Worm (Caenorhabditis elegans) whole organism, L4/young adult: ENCODE results near the gene nuaf-3.
"Not testable (repeated sequence)": the region's sequence is repeated elsewhere in the genome, so short reads cannot be mapped to it uniquely, and the experiment has no call there.

ENCODE experiments used
- W03F9.2 ChIP-seq: fragments of 150-350 bp; optimal IDR thresholded peaks from 2 replicates; lab custom pipeline; 2014; ENCODE audit warnings: missing biosample characterization, missing genetic modification characterization
- dao-5 ChIP-seq: sonication (generic microtip); optimal IDR thresholded peaks from 2 replicates; lab custom pipeline; 2016; ENCODE audit warnings: missing genotype, missing genetic modification characterization, moderate library complexity, missing compliant biosample characterization
- him-1 ChIP-seq: sonication (generic microtip); optimal IDR thresholded peaks from 2 replicates; lab custom pipeline; 2016; ENCODE audit warnings: missing genotype, missing genetic modification reagents, missing genetic modification characterization, missing compliant biosample characterization

The nuaf-3 gene

DNA sequence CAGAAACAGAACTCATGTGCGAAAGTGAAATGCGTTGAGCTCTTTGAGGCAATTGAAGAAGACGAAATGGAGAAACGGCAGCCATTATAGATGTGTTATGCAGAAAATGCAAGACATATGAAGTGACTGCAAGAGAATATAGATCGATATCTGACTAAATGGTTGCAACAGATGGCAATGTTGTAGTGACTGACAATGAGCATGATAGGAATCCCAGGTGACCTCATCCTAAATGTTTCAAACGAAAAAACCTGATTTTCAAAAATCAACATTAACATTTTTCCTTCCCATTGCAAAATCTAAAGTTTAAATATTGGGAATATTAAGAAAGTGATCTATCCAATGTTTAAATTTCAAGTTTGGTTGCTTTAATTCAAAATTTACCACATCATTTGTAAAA, 23.4 kb upstream of the nuaf-3 start, which contains the start of gene C08F8.15:
C08F8.15 (minus strand) TSS at position 101 of the 400 bp plus-strand sequence.
- no peak for TF ChIP-seq him-1 (tag; lab: Kevin White, UChicago)
- no peak for TF ChIP-seq dao-5 (tag; lab: Kevin White, UChicago)
- no peak for TF ChIP-seq W03F9.2 (tag; lab: Kevin White, UChicago)

DNA sequence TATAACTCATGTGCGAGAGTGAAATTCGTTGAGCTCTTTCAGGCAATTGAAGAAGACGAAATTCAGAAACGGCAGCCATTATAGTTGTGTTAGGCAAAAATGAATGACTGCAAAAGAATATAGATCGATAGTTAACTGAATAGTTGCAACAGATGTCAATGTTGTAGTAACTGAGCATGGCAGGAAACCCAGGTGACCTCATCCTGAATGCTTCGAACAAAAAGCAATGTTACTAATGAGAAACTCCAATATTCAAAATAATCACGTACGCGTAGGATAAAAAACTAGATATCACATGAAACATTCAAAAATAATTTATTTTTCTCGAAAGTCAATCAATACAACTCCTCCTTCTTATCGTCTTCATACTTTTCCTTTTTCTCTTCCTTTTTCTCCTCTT, 21.6 kb upstream of the nuaf-3 start, which contains the start of gene fbxb-9:
fbxb-9 (minus strand) TSS at position 101 of the 400 bp plus-strand sequence.
- TF ChIP-seq W03F9.2 (tag; lab: Kevin White, UChicago) (no peak), him-1 (tag; lab: Kevin White, UChicago) (no peak), dao-5 (tag; lab: Kevin White, UChicago) (no peak)

DNA sequence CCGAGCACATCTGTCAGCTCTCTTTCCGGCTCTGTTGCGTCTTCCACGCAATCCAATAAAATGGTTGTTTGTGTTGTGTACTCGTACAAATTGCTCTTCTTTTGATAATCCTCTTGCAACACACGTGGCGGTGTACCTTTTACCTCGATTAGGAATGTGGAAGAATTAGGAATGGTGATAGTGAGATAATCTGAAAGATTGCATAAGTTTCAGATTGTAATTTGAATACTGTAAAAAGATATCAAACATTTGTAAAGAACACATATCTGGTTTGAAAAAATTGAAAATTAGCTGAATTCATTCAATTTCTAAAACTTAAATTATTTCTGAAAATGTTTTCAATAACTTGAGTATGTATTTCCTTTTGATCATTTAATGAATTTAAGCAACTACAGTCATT, 19.3 kb upstream of the nuaf-3 start, which contains the start of gene C08F8.6:
C08F8.6 (minus strand) TSS at position 101 of the 400 bp plus-strand sequence.
- TF ChIP-seq W03F9.2 (tag; lab: Kevin White, UChicago) (no peak), dao-5 (tag; lab: Kevin White, UChicago) (no peak), him-1 (tag; lab: Kevin White, UChicago) (no peak)

DNA sequence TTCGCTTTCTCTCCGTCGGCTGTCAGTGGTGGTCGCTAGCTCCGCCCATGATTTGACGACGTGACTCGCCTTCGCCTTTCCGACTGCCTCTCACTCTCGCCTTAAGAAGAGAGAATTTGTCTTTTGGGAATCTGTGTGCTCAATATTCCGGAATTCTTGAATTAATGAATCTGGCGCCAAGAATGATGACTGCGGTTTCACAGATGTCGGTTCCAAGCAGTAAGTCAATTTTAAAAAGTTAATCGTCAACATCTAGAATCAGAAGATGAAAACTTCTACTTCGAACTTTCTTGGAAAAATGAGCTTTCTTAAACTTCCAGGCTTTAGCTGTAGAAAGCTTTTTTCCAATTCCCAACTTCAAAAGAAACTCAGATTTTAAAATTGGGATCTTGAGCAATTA, 14.4 kb upstream of the nuaf-3 start, which contains the start of gene nhr-67:
nhr-67 (plus strand) TSS at position 97 of the 400 bp plus-strand sequence.
- TF ChIP-seq W03F9.2 (tag; lab: Kevin White, UChicago) (no peak), dao-5 (tag; lab: Kevin White, UChicago) (no peak), him-1 (tag; lab: Kevin White, UChicago) (no peak)

DNA sequence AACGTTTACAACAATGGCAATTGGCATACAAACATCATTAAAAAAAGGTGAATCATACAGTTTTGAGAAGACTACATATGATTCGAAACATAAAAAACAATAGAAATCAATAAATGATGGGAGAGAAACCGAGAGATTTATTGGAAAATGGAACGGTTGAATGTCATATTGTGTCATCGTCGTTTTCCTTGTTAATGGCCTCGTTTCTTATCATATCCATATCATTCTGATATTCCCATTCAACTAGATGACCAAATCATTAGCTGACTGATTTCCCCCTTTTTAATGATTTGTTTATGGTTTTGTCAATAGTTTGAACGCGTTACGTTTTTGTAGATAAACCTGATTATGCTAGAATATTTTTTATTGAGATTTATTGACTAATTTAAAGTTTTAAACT, 9.3 kb upstream of the nuaf-3 start:
- TF ChIP-seq him-1 (tag; lab: Kevin White, UChicago), result no peak
- no peak for TF ChIP-seq W03F9.2 (tag; lab: Kevin White, UChicago)
- no peak for TF ChIP-seq dao-5 (tag; lab: Kevin White, UChicago)

DNA sequence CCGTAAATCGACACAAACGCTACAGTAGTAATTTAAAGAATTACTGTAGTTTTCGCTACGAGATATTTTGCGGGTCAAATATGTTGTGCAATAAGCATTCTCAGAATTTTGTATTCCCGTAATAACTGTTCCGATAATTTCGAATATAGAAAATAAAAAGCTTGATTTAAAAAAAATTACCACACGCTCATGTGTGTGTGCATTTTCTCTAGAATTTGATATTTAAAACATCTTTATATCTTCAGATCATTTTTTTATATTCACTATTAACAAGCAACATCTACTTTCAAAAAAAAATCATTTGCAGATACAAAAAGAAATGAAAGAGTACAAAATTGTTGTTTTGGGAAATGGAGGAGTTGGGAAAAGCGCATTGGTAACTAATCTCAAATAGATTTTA, 7.1 kb upstream of the nuaf-3 start, which contains the start of gene rap-3:
rap-3 (plus strand) TSS at position 301 of the 400 bp plus-strand sequence.
- TF ChIP-seq dao-5 (tag; lab: Kevin White, UChicago) (no peak), W03F9.2 (tag; lab: Kevin White, UChicago) (no peak), him-1 (tag; lab: Kevin White, UChicago) (no peak)

DNA sequence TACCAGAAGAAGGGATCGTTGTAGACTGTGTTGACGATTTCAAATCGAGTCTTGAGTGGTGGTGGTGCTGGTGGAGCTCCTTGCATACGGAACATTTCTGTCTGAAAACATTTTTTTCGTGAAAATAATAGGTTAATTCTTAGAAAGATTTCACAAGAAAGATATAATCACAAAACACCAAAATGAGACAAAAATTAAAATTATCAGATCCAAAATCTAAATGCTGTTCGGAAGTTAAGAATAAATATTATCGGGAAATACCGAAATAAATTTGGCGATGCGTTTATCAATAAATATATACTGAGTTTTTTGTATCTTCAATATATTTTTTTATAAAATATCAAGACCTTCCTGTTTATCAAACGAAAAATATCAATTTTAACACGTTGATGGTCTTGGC, 5.6 kb upstream of the nuaf-3 start, which contains the start of gene C08F8.9:
C08F8.9 (minus strand) TSS at position 101 of the 400 bp plus-strand sequence.
- TF ChIP-seq W03F9.2 (tag; lab: Kevin White, UChicago) (no peak), dao-5 (tag; lab: Kevin White, UChicago) (no peak), him-1 (tag; lab: Kevin White, UChicago) (no peak)

DNA sequence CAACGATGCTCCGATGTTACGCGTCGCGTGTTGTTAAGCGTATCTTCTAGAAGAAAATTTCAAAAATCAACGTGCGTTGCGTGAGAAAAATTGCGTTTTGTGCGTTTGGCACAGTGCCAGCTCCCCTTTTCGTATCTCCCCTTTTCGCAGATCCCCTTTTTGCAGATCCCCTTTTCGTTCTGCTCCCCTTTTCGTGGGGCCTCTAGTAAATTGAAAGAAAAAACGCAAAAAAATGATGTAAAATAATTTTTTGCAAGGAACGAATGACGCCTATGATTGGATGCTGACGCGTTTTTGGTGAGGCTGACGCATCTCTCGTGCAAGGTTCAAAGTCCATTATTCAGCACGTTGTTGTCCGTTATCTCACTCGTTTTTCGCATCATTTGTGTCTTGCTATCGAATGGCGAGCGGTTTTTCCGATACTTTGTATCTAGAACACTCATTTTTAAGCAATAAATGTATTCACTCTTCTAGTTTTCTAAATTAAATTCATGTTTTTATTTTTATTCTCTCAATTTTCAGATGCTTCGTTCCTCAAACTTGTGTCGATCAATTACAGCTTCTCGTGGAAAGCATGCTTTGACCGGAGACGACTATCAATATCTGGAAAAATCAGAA, 4.9 kb upstream of the nuaf-3 start, which contains the start of gene cpt-2:
cpt-2 (plus strand) TSS at position 523 of the 618 bp plus-strand sequence.
- TF ChIP-seq W03F9.2 (tag; lab: Kevin White, UChicago), result peak; percentile 77
- peak; percentile 25 for TF ChIP-seq him-1 (tag; lab: Kevin White, UChicago)

DNA sequence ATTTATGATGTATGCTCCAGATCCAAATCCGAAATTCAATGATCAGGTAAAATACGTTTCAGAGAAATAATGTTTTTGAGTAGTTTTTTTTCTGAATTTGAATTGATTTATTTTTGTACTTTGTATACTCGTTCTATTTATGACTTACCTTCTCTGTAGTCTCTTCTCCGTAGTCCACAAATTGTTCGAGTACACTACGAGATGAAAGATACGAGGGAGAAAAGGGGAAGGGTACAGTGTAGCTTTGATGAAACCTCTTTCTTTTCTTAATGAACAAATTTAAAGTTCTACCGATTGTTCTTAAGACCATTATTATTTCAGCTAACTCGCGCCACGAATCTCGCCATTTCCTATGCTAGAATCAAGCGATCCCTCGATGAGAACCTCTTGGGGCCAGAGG, 4.0 kb upstream of the nuaf-3 start:
- no peak for TF ChIP-seq dao-5 (tag; lab: Kevin White, UChicago)
- TF ChIP-seq W03F9.2 (tag; lab: Kevin White, UChicago), result no peak
- TF ChIP-seq him-1 (tag; lab: Kevin White, UChicago), result no peak

DNA sequence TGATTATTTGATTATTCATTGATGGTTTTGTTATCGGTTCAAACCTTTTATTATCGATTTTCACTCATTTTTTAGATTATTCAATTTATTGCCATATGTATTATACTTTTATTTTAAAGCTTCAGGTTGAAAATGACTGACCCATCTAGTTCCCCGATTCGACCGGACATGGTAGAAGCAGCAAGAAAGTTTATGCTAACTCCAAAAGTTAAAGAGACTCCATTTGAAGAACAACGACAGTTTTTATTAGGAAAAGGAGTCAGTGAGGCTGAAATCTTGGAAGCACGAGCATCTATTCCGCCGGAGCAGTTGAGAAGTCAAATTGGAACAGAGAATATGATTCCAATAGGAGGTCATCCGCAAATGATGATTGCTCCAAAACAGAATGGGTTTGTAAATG, 1.1 kb upstream of the nuaf-3 start, which contains the start of gene prx-14:
prx-14 (plus strand) TSS at position 120 of the 400 bp plus-strand sequence.
- TF ChIP-seq dao-5 (tag; lab: Kevin White, UChicago) (no peak), W03F9.2 (tag; lab: Kevin White, UChicago) (no peak), him-1 (tag; lab: Kevin White, UChicago) (no peak)

DNA sequence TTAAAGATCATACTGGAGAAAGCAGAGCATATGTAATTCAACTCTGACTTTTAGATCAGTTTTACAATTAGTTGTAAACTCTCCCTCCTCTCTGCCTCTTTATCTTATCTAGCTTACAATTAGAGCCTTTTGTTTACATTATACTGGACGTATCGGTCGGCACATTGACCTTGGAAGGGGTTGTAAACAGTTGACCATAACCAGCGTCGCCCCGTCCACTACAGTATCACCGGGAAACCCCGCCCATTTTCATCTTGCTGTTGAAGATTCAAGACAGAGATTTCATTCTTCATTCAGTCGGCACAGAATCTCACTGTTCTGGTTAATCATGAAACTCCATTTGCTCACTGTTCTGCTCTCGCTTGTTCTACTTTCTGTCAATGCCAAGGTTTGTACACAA, 2.6 kb downstream of the nuaf-3 start, which contains the start of gene sdz-27:
sdz-27 (plus strand) TSS at position 301 of the 400 bp plus-strand sequence.
- TF ChIP-seq W03F9.2 (tag; lab: Kevin White, UChicago), result no peak
- TF ChIP-seq dao-5 (tag; lab: Kevin White, UChicago), result no peak
- TF ChIP-seq him-1 (tag; lab: Kevin White, UChicago), result no peak

DNA sequence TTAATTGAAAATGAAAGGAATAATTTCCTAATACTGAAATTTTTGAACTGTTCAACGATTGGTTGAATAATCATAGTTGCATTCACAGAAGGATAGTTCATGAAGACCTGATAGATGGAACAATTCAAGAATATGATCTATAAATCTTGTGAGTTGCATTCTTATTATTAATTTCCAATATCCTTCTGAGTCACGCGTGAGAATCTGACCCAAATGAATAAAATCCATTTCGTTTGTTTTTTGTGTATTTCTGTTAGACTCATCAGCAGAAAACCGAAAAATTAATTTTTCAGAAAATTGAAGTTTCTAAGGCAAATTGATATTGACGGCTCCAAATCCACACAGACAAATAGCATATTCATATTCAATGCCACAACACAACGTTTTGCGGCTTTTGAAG, 5.3 kb downstream of the nuaf-3 start, which contains the start of gene fbxb-79:
fbxb-79 (minus strand) TSS at position 101 of the 400 bp plus-strand sequence.
- no peak for TF ChIP-seq him-1 (tag; lab: Kevin White, UChicago)
- no peak for TF ChIP-seq dao-5 (tag; lab: Kevin White, UChicago)
- no peak for TF ChIP-seq W03F9.2 (tag; lab: Kevin White, UChicago)

DNA sequence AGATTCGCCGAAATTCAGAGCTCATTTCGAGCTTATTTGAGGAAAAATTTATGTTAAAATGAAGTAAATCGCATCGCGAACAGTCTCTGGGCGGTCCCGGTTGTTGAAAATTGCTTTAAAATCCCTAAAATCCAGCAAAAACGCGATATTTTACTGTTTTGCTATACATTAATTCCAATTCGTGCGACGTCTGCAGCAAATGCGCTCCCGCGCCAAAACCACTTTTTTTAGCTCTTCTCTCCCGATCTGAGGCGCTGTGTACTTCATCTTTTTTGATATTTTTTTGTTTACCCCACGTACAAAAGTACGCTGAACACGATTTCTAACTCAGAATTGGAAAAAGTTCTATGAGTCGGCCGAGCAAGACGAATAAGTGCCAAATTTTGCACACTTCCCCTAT, 14.9 kb downstream of the nuaf-3 start, which contains the start of gene R07H5.16:
R07H5.16 (plus strand) TSS at position 348 of the 400 bp plus-strand sequence.
- TF ChIP-seq dao-5, him-1, W03F9.2 (tag; lab: Kevin White, UChicago): not testable (repeated sequence)
